Fruit fly (Drosophila melanogaster) whole organism, prepupa: ENCODE data around the gene CG31415.

Source experiments
- Blimp-1 ChIP-seq: fragments of 200-800 bp; sonication (Bioruptor generic); optimal IDR thresholded peaks from 3 replicates; lab custom pipeline; 2017; ENCODE audit warnings: missing biosample characterization, missing genetic modification characterization, mild to moderate bottlenecking, moderate library complexity, missing genetic modification reagents
- CG10631 ChIP-seq: fragments of 200-800 bp; sonication (Bioruptor generic); optimal IDR thresholded peaks from 2 replicates; lab custom pipeline; 2016; ENCODE audit warnings: missing biosample characterization, missing genetic modification characterization
- CG11294 ChIP-seq: fragments of 200-800 bp; sonication (Bioruptor generic); IDR thresholded peaks from 2 replicates; pipeline ENCODE4 v1.3.6; 2022; ENCODE audit warnings: missing biosample characterization, missing genetic modification characterization
- CG1621 ChIP-seq: fragments of 200-800 bp; sonication (Bioruptor generic); optimal IDR thresholded peaks from 3 replicates; lab custom pipeline; 2018; ENCODE audit warnings: missing biosample characterization, mild to moderate bottlenecking, missing genetic modification characterization
- CG16779 ChIP-seq: fragments of 200-800 bp; sonication (Bioruptor generic); optimal IDR thresholded peaks from 3 replicates; lab custom pipeline; 2017; ENCODE audit warnings: missing biosample characterization, mild to moderate bottlenecking, missing genetic modification characterization
- CG3032 ChIP-seq: fragments of 200-800 bp; optimal IDR thresholded peaks from 2 replicates; lab custom pipeline; 2019; ENCODE audit warnings: missing biosample characterization, mild to moderate bottlenecking, missing genetic modification characterization, moderate library complexity
- CG32006 ChIP-seq: fragments of 200-800 bp; sonication (Bioruptor generic); optimal IDR thresholded peaks from 3 replicates; lab custom pipeline; 2017; ENCODE audit warnings: missing biosample characterization, mild to moderate bottlenecking, missing genetic modification characterization
- CG34406 ChIP-seq: fragments of 200-800 bp; sonication (Bioruptor generic); optimal IDR thresholded peaks from 3 replicates; lab custom pipeline; 2016; ENCODE audit warnings: missing biosample characterization, missing genetic modification characterization
- CG3919 ChIP-seq: fragments of 200-800 bp; sonication (Bioruptor generic); optimal IDR thresholded peaks from 3 replicates; lab custom pipeline; 2016; ENCODE audit warnings: missing biosample characterization, missing genetic modification characterization
- CG4318 ChIP-seq: fragments of 200-800 bp; sonication (Bioruptor generic); optimal IDR thresholded peaks from 3 replicates; lab custom pipeline; 2017; ENCODE audit warnings: missing biosample characterization, mild to moderate bottlenecking, missing genetic modification characterization
- CG6163 ChIP-seq: fragments of 200-800 bp; sonication (Bioruptor generic); IDR thresholded peaks from 3 replicates; pipeline ENCODE4 v1.3.6; 2022; ENCODE audit warnings: missing biosample characterization, missing genetic modification characterization
- CG6276 ChIP-seq: fragments of 200-800 bp; sonication (Bioruptor generic); optimal IDR thresholded peaks from 2 replicates; lab custom pipeline; 2017; ENCODE audit warnings: missing biosample characterization, mild to moderate bottlenecking, missing genetic modification characterization
- CG6808 ChIP-seq: fragments of 200-800 bp; sonication (Bioruptor generic); optimal IDR thresholded peaks from 3 replicates; lab custom pipeline; 2017; ENCODE audit warnings: missing biosample characterization, missing genetic modification characterization, mild to moderate bottlenecking, moderate library complexity, missing genetic modification reagents
- CG6854 ChIP-seq: fragments of 200-800 bp; sonication (Bioruptor generic); optimal IDR thresholded peaks from 2 replicates; lab custom pipeline; 2017; ENCODE audit warnings: missing biosample characterization, mild to moderate bottlenecking, missing genetic modification characterization
- CG7368 ChIP-seq: fragments of 200-800 bp; sonication (Bioruptor generic); optimal IDR thresholded peaks from 3 replicates; lab custom pipeline; 2016; ENCODE audit warnings: missing biosample characterization, missing genetic modification characterization
- CG8119 ChIP-seq: fragments of 200-800 bp; sonication (Bioruptor generic); IDR thresholded peaks from 3 replicates; pipeline ENCODE4 v1.3.6; 2022; ENCODE audit warnings: missing biosample characterization, missing genetic modification characterization
- CG8632 ChIP-seq: fragments of 200-800 bp; sonication (Bioruptor generic); optimal IDR thresholded peaks from 3 replicates; lab custom pipeline; 2016; ENCODE audit warnings: missing biosample characterization, missing genetic modification characterization
- CG9139 ChIP-seq: fragments of 200-800 bp; sonication (Bioruptor generic); optimal IDR thresholded peaks from 3 replicates; lab custom pipeline; 2017; ENCODE audit warnings: missing biosample characterization, mild to moderate bottlenecking, missing genetic modification characterization
- Eip78C ChIP-seq: fragments of 200-800 bp; sonication (Bioruptor generic); peaks from one replicate; lab custom pipeline; 2016; ENCODE audit warnings: missing biosample characterization, missing genetic modification characterization
- Gug ChIP-seq: fragments of 200-800 bp; sonication (Bioruptor generic); IDR thresholded peaks from 2 replicates; pipeline ENCODE4 v1.3.6; 2022; ENCODE audit warnings: missing biosample characterization, missing genetic modification characterization
- Hr38 ChIP-seq: sonication (Bioruptor generic); optimal IDR thresholded peaks from 2 replicates; lab custom pipeline; 2016; ENCODE audit warnings: missing biosample characterization, missing genetic modification characterization
- Hr39 ChIP-seq: fragments of 200-800 bp; sonication (Bioruptor generic); optimal IDR thresholded peaks from 2 replicates; lab custom pipeline; 2016; ENCODE audit warnings: missing biosample characterization, missing genetic modification characterization
- Hr4 ChIP-seq: fragments of 200-800 bp; sonication (Bioruptor generic); optimal IDR thresholded peaks from 3 replicates; lab custom pipeline; 2016; ENCODE audit warnings: missing biosample characterization, missing genetic modification characterization
- Lpt ChIP-seq: fragments of 200-800 bp; sonication (Bioruptor generic); optimal IDR thresholded peaks from 3 replicates; lab custom pipeline; 2016; ENCODE audit warnings: missing biosample characterization, missing genetic modification characterization
- Met ChIP-seq: fragments of 200-800 bp; sonication (Bioruptor generic); optimal IDR thresholded peaks from 3 replicates; lab custom pipeline; 2016; ENCODE audit warnings: missing biosample characterization, missing genetic modification characterization
- OdsH ChIP-seq: fragments of 200-800 bp; sonication (Bioruptor generic); optimal IDR thresholded peaks from 3 replicates; lab custom pipeline; 2016; ENCODE audit warnings: missing biosample characterization, missing genetic modification characterization
- Smox ChIP-seq: fragments of 200-800 bp; sonication (Bioruptor generic); optimal IDR thresholded peaks from 3 replicates; lab custom pipeline; 2016; ENCODE audit warnings: missing biosample characterization, missing genetic modification characterization
- Sox15 ChIP-seq: fragments of 200-800 bp; sonication (Bioruptor generic); optimal IDR thresholded peaks from 3 replicates; lab custom pipeline; 2016; ENCODE audit warnings: missing biosample characterization, missing genetic modification characterization
- achi ChIP-seq: fragments of 200-800 bp; sonication (Bioruptor generic); optimal IDR thresholded peaks from 3 replicates; lab custom pipeline; 2016; ENCODE audit warnings: missing biosample characterization, missing genetic modification characterization
- acj6 ChIP-seq: fragments of 200-800 bp; sonication (Bioruptor generic); optimal IDR thresholded peaks from 3 replicates; lab custom pipeline; 2016; ENCODE audit warnings: missing biosample characterization, missing genetic modification characterization
- cyc ChIP-seq: fragments of 200-800 bp; sonication (Bioruptor generic); optimal IDR thresholded peaks from 3 replicates; lab custom pipeline; 2016; ENCODE audit warnings: missing biosample characterization, missing genetic modification characterization
- dac ChIP-seq: fragments of 200-800 bp; sonication (Bioruptor generic); optimal IDR thresholded peaks from 2 replicates; lab custom pipeline; 2017; ENCODE audit warnings: missing biosample characterization, mild to moderate bottlenecking, missing genetic modification characterization
- dsx ChIP-seq: fragments of 200-800 bp; optimal IDR thresholded peaks from 3 replicates; lab custom pipeline; 2019; ENCODE audit warnings: missing biosample characterization, mild to moderate bottlenecking, missing genetic modification characterization, moderate library complexity; ENCODE audit not compliant: poor library complexity, severe bottlenecking
- eg ChIP-seq: fragments of 200-800 bp; sonication (Bioruptor generic); IDR thresholded peaks from 3 replicates; pipeline ENCODE4 v1.3.6; 2022; ENCODE audit warnings: missing biosample characterization, missing genetic modification characterization
- fkh ChIP-seq: fragments of 200-800 bp; sonication (Bioruptor generic); optimal IDR thresholded peaks from 3 replicates; lab custom pipeline; 2017; ENCODE audit warnings: missing biosample characterization, mild to moderate bottlenecking, missing genetic modification characterization, moderate library complexity
- net ChIP-seq: fragments of 200-800 bp; sonication (Bioruptor generic); optimal IDR thresholded peaks from 3 replicates; lab custom pipeline; 2016; ENCODE audit warnings: missing biosample characterization, missing genetic modification characterization
- pdm3 ChIP-seq: fragments of 200-800 bp; sonication (Bioruptor generic); optimal IDR thresholded peaks from 3 replicates; lab custom pipeline; 2016; ENCODE audit warnings: missing biosample characterization, missing genetic modification characterization
- salr ChIP-seq, 2 experiments: fragments of 200-800 bp; sonication (Bioruptor generic); optimal IDR thresholded peaks; 3 replicates each; lab custom pipeline; 2016 to 2018; ENCODE audit warnings: missing biosample characterization in 2 of 2, missing genetic modification characterization in 2 of 2, mild to moderate bottlenecking in 1 of 2
- spab ChIP-seq: fragments of 200-800 bp; sonication (Bioruptor generic); optimal IDR thresholded peaks from 2 replicates; lab custom pipeline; 2017; ENCODE audit warnings: missing biosample characterization, mild to moderate bottlenecking, missing genetic modification characterization, missing genetic modification reagents
- ss ChIP-seq, 2 experiments: fragments of 200-800 bp; sonication (Bioruptor generic); optimal IDR thresholded peaks; 2 replicates in 1 of 2; 3 replicates in 1 of 2; lab custom pipeline; 2017 to 2018; ENCODE audit warnings: mild to moderate bottlenecking in 2 of 2, missing biosample characterization in 2 of 2, missing genetic modification characterization in 2 of 2, moderate library complexity in 1 of 2
- svp ChIP-seq: fragments of 200-800 bp; sonication (Bioruptor generic); peaks from one replicate; lab custom pipeline; 2016; ENCODE audit warnings: missing biosample characterization, missing genetic modification characterization
- topi ChIP-seq: fragments of 200-800 bp; sonication (Bioruptor generic); optimal IDR thresholded peaks from 3 replicates; lab custom pipeline; 2016; ENCODE audit warnings: missing biosample characterization, missing genetic modification characterization
- vri ChIP-seq: fragments of 200-800 bp; sonication (Bioruptor generic); optimal IDR thresholded peaks from 3 replicates; lab custom pipeline; 2016; ENCODE audit warnings: missing biosample characterization, mild to moderate bottlenecking, missing genetic modification characterization

CG31415 gene

DNA sequence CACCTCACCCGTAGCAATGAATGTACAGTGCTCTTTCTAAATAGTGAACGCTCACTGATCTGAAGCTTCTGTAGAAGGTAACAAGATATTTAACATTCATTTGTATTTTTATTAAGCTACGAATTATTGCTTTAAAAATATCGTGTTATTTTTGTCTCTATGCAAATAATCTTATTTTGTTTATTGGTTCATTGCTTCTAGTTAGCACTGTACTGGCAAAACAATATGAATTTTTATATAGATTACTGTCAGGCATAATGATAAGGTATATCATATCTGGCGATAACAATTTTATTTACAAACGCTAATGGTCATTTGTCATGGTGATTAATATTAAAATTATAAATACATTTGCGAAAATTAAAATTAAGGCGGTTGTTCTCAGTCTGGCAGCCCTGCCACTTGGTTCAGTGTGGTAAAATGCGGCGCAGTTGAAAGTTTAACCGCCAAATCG is 28.2 kb downstream of the CG31415 start, which contains the start of gene CG9471 (continued):
- peak; percentile 82 for TF ChIP-seq spab (GFP tag; lab: Kevin White, UChicago)
- TF ChIP-seq CG9139 = peak; percentile 80
- peak; percentile 96 for TF ChIP-seq acj6
- peak; percentile 95 for TF ChIP-seq achi (GFP tag; lab: Kevin White, UChicago)
- TF ChIP-seq CG10631 (GFP tag; lab: Kevin White, UChicago) = peak; percentile 96
- peak; percentile 81 to 89 for TF ChIP-seq ss (GFP tag; optimal IDR thresholded peaks at IDR 0.05; lab: Kevin White, UChicago)
- TF ChIP-seq topi = peak; percentile 99
- peak; percentile 90 for TF ChIP-seq CG32006 (GFP tag; lab: Kevin White, UChicago)
- peak; percentile 85 for TF ChIP-seq CG16779
- TF ChIP-seq Hr4 (GFP tag; lab: Kevin White, UChicago) = peak; percentile 96
- TF ChIP-seq CG8119 = peak; percentile 95
- peak; percentile 97 for TF ChIP-seq pdm3 (GFP tag; lab: Kevin White, UChicago)
- peak; percentile 90 for TF ChIP-seq CG11294 (GFP tag; lab: Robert Waterston, UW)
- TF ChIP-seq svp (GFP tag; lab: Kevin White, UChicago) = peak; percentile 99
- TF ChIP-seq CG6276 (GFP tag; lab: Kevin White, UChicago) = peak; percentile 90
- TF ChIP-seq CG7368 (GFP tag; lab: Kevin White, UChicago) = peak; percentile 94
- TF ChIP-seq CG1621 (tag; lab: Kevin White, UChicago) = peak; percentile 90
- TF ChIP-seq CG34406 (GFP tag; lab: Kevin White, UChicago) = peak; percentile 95
- TF ChIP-seq cyc = peak; percentile 96
- peak; percentile 99 for TF ChIP-seq Eip78C
- no peak for TF ChIP-seq CG4318 (GFP tag; lab: Kevin White, UChicago)
- peak; percentile 97 for TF ChIP-seq OdsH
- peak; percentile 31 for TF ChIP-seq Hr38 (GFP tag; lab: Kevin White, UChicago)
- TF ChIP-seq CG6854 = peak; percentile 87
- peak; percentile 97 for TF ChIP-seq CG6163 (GFP tag; lab: Robert Waterston, UW)
- peak; percentile 91 for TF ChIP-seq Gug (GFP tag; lab: Robert Waterston, UW)
- TF ChIP-seq eg (GFP tag; lab: Robert Waterston, UW) = peak; percentile 97
- TF ChIP-seq CG3032 (tag; lab: Kevin White, UChicago) = peak; percentile 89
- TF ChIP-seq Met = peak; percentile 97
- peak; percentile 91 for TF ChIP-seq Sox15 (GFP tag; lab: Kevin White, UChicago)
- peak; percentile 95 for TF ChIP-seq net (GFP tag; lab: Kevin White, UChicago)
- TF ChIP-seq CG6808 (GFP tag; lab: Kevin White, UChicago) = peak; percentile 87
- TF ChIP-seq Smox (GFP tag; lab: Kevin White, UChicago) = peak; percentile 96
- TF ChIP-seq dac = peak; percentile 60
- TF ChIP-seq CG3919 (GFP tag; lab: Kevin White, UChicago) = peak; percentile 96
- TF ChIP-seq Lpt (GFP tag; lab: Kevin White, UChicago) = peak; percentile 87
- peak; percentile 81 for TF ChIP-seq Blimp-1 (GFP tag; lab: Kevin White, UChicago)
- TF ChIP-seq dsx (GFP tag; lab: Kevin White, UChicago) = peak; percentile 93
- TF ChIP-seq Hr39 (GFP tag; lab: Kevin White, UChicago) = peak; percentile 97
- peak; percentile 98 for TF ChIP-seq vri
- TF ChIP-seq salr (GFP tag; optimal IDR thresholded peaks at IDR 0.05; lab: Kevin White, UChicago) = peak; percentile 76 to 91
- TF ChIP-seq CG8632 (GFP tag; lab: Kevin White, UChicago) = peak; percentile 96
- peak; percentile 79 for TF ChIP-seq fkh (GFP tag; lab: Kevin White, UChicago)
